Fruit fly (Drosophila melanogaster) whole organism, prepupa: ENCODE data around the gene CG17187.

Source experiments
- CG11294 ChIP-seq: fragments of 200-800 bp; sonication (Bioruptor generic); IDR thresholded peaks from 2 replicates; pipeline ENCODE4 v1.3.6; 2022; ENCODE audit warnings: missing biosample characterization, missing genetic modification characterization
- CG16779 ChIP-seq: fragments of 200-800 bp; sonication (Bioruptor generic); optimal IDR thresholded peaks from 3 replicates; lab custom pipeline; 2017; ENCODE audit warnings: missing biosample characterization, mild to moderate bottlenecking, missing genetic modification characterization
- CG31627 ChIP-seq: fragments of 200-800 bp; sonication (Bioruptor generic); optimal IDR thresholded peaks from 3 replicates; lab custom pipeline; 2016; ENCODE audit warnings: missing biosample characterization, missing genetic modification characterization
- CG3919 ChIP-seq: fragments of 200-800 bp; sonication (Bioruptor generic); optimal IDR thresholded peaks from 3 replicates; lab custom pipeline; 2016; ENCODE audit warnings: missing biosample characterization, missing genetic modification characterization
- CG6163 ChIP-seq: fragments of 200-800 bp; sonication (Bioruptor generic); IDR thresholded peaks from 3 replicates; pipeline ENCODE4 v1.3.6; 2022; ENCODE audit warnings: missing biosample characterization, missing genetic modification characterization
- CG7368 ChIP-seq: fragments of 200-800 bp; sonication (Bioruptor generic); optimal IDR thresholded peaks from 3 replicates; lab custom pipeline; 2016; ENCODE audit warnings: missing biosample characterization, missing genetic modification characterization
- Gug ChIP-seq: fragments of 200-800 bp; sonication (Bioruptor generic); IDR thresholded peaks from 2 replicates; pipeline ENCODE4 v1.3.6; 2022; ENCODE audit warnings: missing biosample characterization, missing genetic modification characterization
- Hr38 ChIP-seq: sonication (Bioruptor generic); optimal IDR thresholded peaks from 2 replicates; lab custom pipeline; 2016; ENCODE audit warnings: missing biosample characterization, missing genetic modification characterization
- Smox ChIP-seq: fragments of 200-800 bp; sonication (Bioruptor generic); optimal IDR thresholded peaks from 3 replicates; lab custom pipeline; 2016; ENCODE audit warnings: missing biosample characterization, missing genetic modification characterization
- fd85E ChIP-seq: fragments of 200-800 bp; sonication (Bioruptor generic); optimal IDR thresholded peaks from 3 replicates; lab custom pipeline; 2016; ENCODE audit warnings: missing biosample characterization, missing genetic modification characterization

DNA sequence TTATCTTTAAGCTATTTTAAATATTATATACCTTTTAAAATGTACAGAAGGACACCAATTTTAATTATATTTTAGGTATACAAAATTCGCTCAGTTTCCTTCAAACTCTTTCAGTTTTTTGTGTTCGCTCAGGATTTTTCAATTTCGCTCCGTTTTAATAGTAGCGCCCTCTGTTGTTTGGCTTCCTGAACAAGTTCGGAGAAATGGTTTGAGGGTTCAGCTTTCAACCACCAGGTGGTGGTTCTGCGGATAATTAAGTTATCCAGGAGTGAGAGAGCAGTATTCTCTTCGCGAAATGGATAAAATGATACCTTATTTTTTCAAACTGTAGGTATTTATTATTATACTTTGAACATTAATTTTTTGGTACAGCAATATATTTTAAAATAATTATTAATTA lies 37.3 kb upstream of the CG17187 start:
- TF ChIP-seq Smox (GFP tag; lab: Kevin White, UChicago): peak; percentile 9
- peak; percentile 33 for TF ChIP-seq CG31627
- no peak for TF ChIP-seq CG16779
- TF ChIP-seq Gug: no peak; the same call in 1 of the 2 replicates
- TF ChIP-seq fd85E: peak; percentile 11
- peak; percentile 83 for TF ChIP-seq CG3919 (GFP tag; lab: Kevin White, UChicago)
- peak; percentile 57 for TF ChIP-seq CG7368 (GFP tag; lab: Kevin White, UChicago)
- peak; percentile 65 for TF ChIP-seq CG6163 (GFP tag; lab: Robert Waterston, UW)
- no peak for TF ChIP-seq Hr38 (GFP tag; lab: Kevin White, UChicago)
- no peak for TF ChIP-seq CG11294 (GFP tag; lab: Robert Waterston, UW)
